Worm (Caenorhabditis elegans): ENCODE measurements around the gene his-24.

DNA sequence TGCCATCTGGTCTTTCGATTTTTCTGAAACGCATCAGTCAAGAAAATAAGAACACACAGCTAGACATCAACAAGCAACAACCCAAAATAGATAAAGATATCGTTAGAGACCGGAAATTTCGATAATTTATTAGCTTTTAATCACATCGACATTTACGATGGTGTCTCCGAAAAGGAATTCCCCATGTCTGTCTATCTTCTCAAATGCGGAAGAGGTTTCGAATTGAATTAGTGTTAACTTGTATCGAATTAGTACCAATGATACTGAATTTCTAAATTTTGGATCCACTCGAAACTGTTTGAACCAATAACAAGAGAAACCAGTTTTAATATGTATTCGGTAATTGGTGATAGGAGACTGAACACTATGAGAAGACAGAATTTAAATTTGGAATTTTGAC is 44.7 kb downstream of the his-24 start:
- TF ChIP-seq ceh-82 (tag; optimal IDR thresholded peaks at IDR 0.05), result no peak
- TF ChIP-seq ceh-9 (tag; optimal IDR thresholded peaks at IDR 0.05), result no peak
- no peak for TF ChIP-seq fos-1 (tag; optimal IDR thresholded peaks at IDR 0.05)
- no peak for TF ChIP-seq fkh-10 (GFP tag; optimal IDR thresholded peaks at IDR 0.05)
- TF ChIP-seq skn-1 (tag; optimal IDR thresholded peaks at IDR 0.05), result no peak
- no peak for TF ChIP-seq daf-12 (tag; optimal IDR thresholded peaks at IDR 0.05)
- no peak for TF ChIP-seq nhr-12 (tag; optimal IDR thresholded peaks at IDR 0.05)
- TF ChIP-seq elt-3 (tag; optimal IDR thresholded peaks at IDR 0.05), result no peak
- no peak for TF ChIP-seq mml-1 (tag; optimal IDR thresholded peaks at IDR 0.05)
- no peak for TF ChIP-seq egl-5 (tag; optimal IDR thresholded peaks at IDR 0.05)
- no peak for TF ChIP-seq zag-1 (tag; optimal IDR thresholded peaks at IDR 0.05)
